Worm (Caenorhabditis elegans) whole organism, L4 larva: Measurements from ENCODE around the gene tmed-10.

Source experiments
- F26F4.8 ChIP-seq: fragments of 200-800 bp; sonication (Bioruptor generic); conservative IDR thresholded peaks from 2 replicates; pipeline ENCODE4 v1.3.6; 2022; ENCODE audit warnings: missing genetic modification characterization, missing compliant biosample characterization
- F44E2.7 ChIP-seq: fragments of 200-800 bp; sonication (Bioruptor generic); IDR thresholded peaks from 2 replicates; pipeline ENCODE4 v2.1.2; 2022; ENCODE audit warnings: missing genetic modification characterization, missing compliant biosample characterization
- T20F7.1 ChIP-seq: fragments of 200-800 bp; sonication (Bioruptor generic); optimal IDR thresholded peaks from 2 replicates; lab custom pipeline; 2018; ENCODE audit warnings: mild to moderate bottlenecking, missing genetic modification characterization, missing compliant biosample characterization
- Y105C5A.15 ChIP-seq: fragments of 200-800 bp; sonication (Bioruptor generic); IDR thresholded peaks from 2 replicates; pipeline ENCODE4 v1.3.6; 2022; ENCODE audit warnings: missing genetic modification characterization, missing compliant biosample characterization
- Y48G9A.11 ChIP-seq: fragments of 200-800 bp; sonication (Bioruptor generic); IDR thresholded peaks from 2 replicates; pipeline ENCODE4 v1.3.6; 2022; ENCODE audit warnings: missing genetic modification reagents, missing genetic modification characterization, missing compliant biosample characterization
- ZK337.2 ChIP-seq: fragments of 200-800 bp; sonication (Bioruptor generic); IDR thresholded peaks from 2 replicates; pipeline ENCODE4 v1.3.6; 2022; ENCODE audit warnings: missing genetic modification reagents, missing genetic modification characterization, missing compliant biosample characterization
- ZK546.5 ChIP-seq, 2 experiments: sonication (generic microtip); optimal IDR thresholded peaks; 2 replicates each; lab custom pipeline; 2017; ENCODE audit warnings: missing biosample characterization in 2 of 2, missing genetic modification characterization in 2 of 2
- aha-1 ChIP-seq: fragments of 150-350 bp; peaks from one replicate; lab custom pipeline; 2014; ENCODE audit warnings: missing biosample characterization, missing genetic modification characterization
- arid-1 ChIP-seq: fragments of 200-800 bp; sonication (Bioruptor generic); conservative IDR thresholded peaks from 2 replicates; pipeline ENCODE4 v1.3.6; 2022; ENCODE audit warnings: missing genetic modification reagents, missing genetic modification characterization, missing compliant biosample characterization
- attf-4 ChIP-seq: sonication (generic microtip); optimal IDR thresholded peaks from 3 replicates; lab custom pipeline; 2017; ENCODE audit warnings: missing biosample characterization, missing genetic modification characterization
- ceh-20 ChIP-seq: fragments of 200-800 bp; sonication (Bioruptor generic); IDR thresholded peaks from 2 replicates; pipeline ENCODE4 v1.3.6; 2022; ENCODE audit warnings: missing genetic modification reagents, missing genetic modification characterization, missing compliant biosample characterization
- ceh-28 ChIP-seq: fragments of 150-350 bp; optimal IDR thresholded peaks from 2 replicates; lab custom pipeline; 2014; ENCODE audit warnings: missing biosample characterization, missing genetic modification reagents, missing genetic modification characterization
- ceh-32 ChIP-seq: sonication (generic microtip); optimal IDR thresholded peaks from 2 replicates; lab custom pipeline; 2016; ENCODE audit warnings: mild to moderate bottlenecking, missing genetic modification characterization, missing compliant biosample characterization; ENCODE audit not compliant: poor library complexity
- ces-1 ChIP-seq: fragments of 150-350 bp; sonication (generic microtip); optimal IDR thresholded peaks from 4 replicates; lab custom pipeline; 2014; ENCODE audit warnings: missing biosample characterization, missing genetic modification reagents, missing genetic modification characterization
- cey-2 ChIP-seq: sonication (generic microtip); optimal IDR thresholded peaks from 3 replicates; lab custom pipeline; 2017; ENCODE audit warnings: missing genetic modification characterization, mild to moderate bottlenecking, missing compliant biosample characterization, antibody characterized with exemption, borderline replicate concordance; ENCODE audit not compliant: insufficient read depth
- ctbp-1 ChIP-seq: fragments of 200-800 bp; sonication (Bioruptor generic); IDR thresholded peaks from 2 replicates; pipeline ENCODE4 v1.3.6; 2022; ENCODE audit warnings: missing genetic modification reagents, missing genetic modification characterization, missing compliant biosample characterization
- daf-12 ChIP-seq: fragments of 150-350 bp; optimal IDR thresholded peaks from 2 replicates; lab custom pipeline; 2014; ENCODE audit warnings: missing biosample characterization, missing genetic modification reagents, missing genetic modification characterization
- daf-16 ChIP-seq, 3 experiments: sonication (generic microtip); optimal IDR thresholded peaks; 2 replicates each; lab custom pipeline; 2016 to 2017; ENCODE audit warnings: missing genetic modification characterization in 3 of 3, missing genetic modification reagents in 3 of 3, mild to moderate bottlenecking in 2 of 3, missing compliant biosample characterization in 2 of 3, missing biosample characterization in 1 of 3, moderate library complexity in 1 of 3
- daf-19 ChIP-seq: fragments of 200-800 bp; sonication (Bioruptor generic); conservative IDR thresholded peaks from 2 replicates; pipeline ENCODE4 v1.3.6; 2022; ENCODE audit warnings: missing genetic modification characterization, missing compliant biosample characterization
- daf-8 ChIP-seq: fragments of 200-800 bp; sonication (Bioruptor generic); IDR thresholded peaks from 2 replicates; pipeline ENCODE4 v1.3.6; 2022; ENCODE audit warnings: missing genetic modification characterization, missing compliant biosample characterization
- dmd-8 ChIP-seq: fragments of 200-800 bp; sonication (Bioruptor generic); IDR thresholded peaks from 2 replicates; pipeline ENCODE4 v1.3.6; 2022; ENCODE audit warnings: missing genetic modification characterization, missing compliant biosample characterization
- fos-1 ChIP-seq: fragments of 150-350 bp; optimal IDR thresholded peaks from 2 replicates; lab custom pipeline; 2014; ENCODE audit warnings: missing biosample characterization, missing genetic modification characterization
- gei-8 ChIP-seq: fragments of 200-800 bp; sonication (Bioruptor generic); optimal IDR thresholded peaks from 2 replicates; lab custom pipeline; 2018; ENCODE audit warnings: mild to moderate bottlenecking, missing genetic modification characterization, missing compliant biosample characterization
- hlh-11 ChIP-seq: fragments of 200-800 bp; sonication (Bioruptor generic); optimal IDR thresholded peaks from 2 replicates; lab custom pipeline; 2018; ENCODE audit warnings: mild to moderate bottlenecking, missing genetic modification characterization, missing compliant biosample characterization
- hmg-1.1 ChIP-seq: fragments of 200-800 bp; sonication (Bioruptor generic); IDR thresholded peaks from 2 replicates; pipeline ENCODE4 v1.3.6; 2022; ENCODE audit warnings: missing genetic modification reagents, missing genetic modification characterization, missing compliant biosample characterization
- jun-1 ChIP-seq: fragments of 150-350 bp; optimal IDR thresholded peaks from 2 replicates; lab custom pipeline; 2014; ENCODE audit warnings: missing biosample characterization, missing genetic modification reagents, missing genetic modification characterization
- lim-7 ChIP-seq: fragments of 200-800 bp; sonication (Bioruptor generic); IDR thresholded peaks from 2 replicates; pipeline ENCODE4 v1.3.6; 2022; ENCODE audit warnings: missing genetic modification characterization, missing compliant biosample characterization
- lin-1 ChIP-seq: fragments of 200-800 bp; sonication (Bioruptor generic); IDR thresholded peaks from 2 replicates; pipeline ENCODE4 v1.3.6; 2022; ENCODE audit warnings: missing genetic modification reagents, missing genetic modification characterization, missing compliant biosample characterization
- lin-38 ChIP-seq: fragments of 200-800 bp; sonication (Bioruptor generic); IDR thresholded peaks from 2 replicates; pipeline ENCODE4 v1.3.6; 2022; ENCODE audit warnings: missing genetic modification reagents, missing genetic modification characterization, missing compliant biosample characterization
- lir-3 ChIP-seq: sonication (generic microtip); optimal IDR thresholded peaks from 2 replicates; lab custom pipeline; 2016; ENCODE audit warnings: mild to moderate bottlenecking, missing genetic modification characterization, missing compliant biosample characterization
- madf-5 ChIP-seq, 2 experiments: fragments of 200-800 bp; sonication (Bioruptor generic); IDR thresholded peaks; 2 replicates each; pipeline ENCODE4 v1.3.6; 2022; ENCODE audit warnings: missing compliant biosample characterization in 2 of 2, missing genetic modification characterization in 2 of 2
- mep-1 ChIP-seq: fragments of 150-350 bp; sonication (generic microtip); optimal IDR thresholded peaks from 3 replicates; lab custom pipeline; 2014; ENCODE audit warnings: missing biosample characterization, missing genetic modification characterization
- nhr-237 ChIP-seq: sonication (generic microtip); optimal IDR thresholded peaks from 2 replicates; lab custom pipeline; 2017; ENCODE audit warnings: missing biosample characterization, missing genetic modification characterization
- nhr-28 ChIP-seq: fragments of 150-350 bp; optimal IDR thresholded peaks from 2 replicates; lab custom pipeline; 2014; ENCODE audit warnings: missing biosample characterization, missing genetic modification characterization
- nhr-41 ChIP-seq: fragments of 200-800 bp; sonication (Bioruptor generic); IDR thresholded peaks from 2 replicates; pipeline ENCODE4 v1.3.6; 2022; ENCODE audit warnings: missing genetic modification reagents, missing genetic modification characterization, missing compliant biosample characterization
- nhr-42 ChIP-seq: fragments of 200-800 bp; sonication (Bioruptor generic); IDR thresholded peaks from 2 replicates; pipeline ENCODE4 v1.3.6; 2022; ENCODE audit warnings: missing genetic modification characterization, missing compliant biosample characterization
- nhr-6 ChIP-seq: fragments of 150-350 bp; optimal IDR thresholded peaks from 2 replicates; lab custom pipeline; 2014; ENCODE audit warnings: missing biosample characterization, missing genetic modification characterization
- nhr-76 ChIP-seq: fragments of 150-350 bp; optimal IDR thresholded peaks from 2 replicates; lab custom pipeline; 2014; ENCODE audit warnings: missing biosample characterization, missing genetic modification characterization
- nhr-77 ChIP-seq: fragments of 150-350 bp; optimal IDR thresholded peaks from 2 replicates; lab custom pipeline; 2014; ENCODE audit warnings: missing biosample characterization, missing genetic modification characterization
- php-3 ChIP-seq: fragments of 200-800 bp; sonication (Bioruptor generic); IDR thresholded peaks from 2 replicates; pipeline ENCODE4 v1.3.6; 2022; ENCODE audit warnings: missing genetic modification reagents, missing genetic modification characterization, missing compliant biosample characterization
- pqm-1 ChIP-seq: sonication (generic microtip); optimal IDR thresholded peaks from 2 replicates; lab custom pipeline; 2017; ENCODE audit warnings: missing biosample characterization, missing genetic modification characterization
- rbr-2 ChIP-seq: sonication (generic microtip); optimal IDR thresholded peaks from 2 replicates; lab custom pipeline; 2016; ENCODE audit warnings: missing genotype, missing genetic modification characterization, missing compliant biosample characterization
- saeg-2 ChIP-seq: fragments of 200-800 bp; sonication (Bioruptor generic); IDR thresholded peaks from 2 replicates; pipeline ENCODE4 v1.3.6; 2022; ENCODE audit warnings: missing genetic modification reagents, missing genetic modification characterization, missing compliant biosample characterization
- sdz-12 ChIP-seq: fragments of 200-800 bp; sonication (Bioruptor generic); optimal IDR thresholded peaks from 2 replicates; lab custom pipeline; 2018; ENCODE audit warnings: mild to moderate bottlenecking, missing genetic modification characterization, missing compliant biosample characterization
- skn-1 ChIP-seq: fragments of 150-350 bp; optimal IDR thresholded peaks from 2 replicates; lab custom pipeline; 2014; ENCODE audit warnings: missing biosample characterization, missing genetic modification characterization
- snpc-1.2 ChIP-seq: fragments of 200-800 bp; sonication (Bioruptor generic); IDR thresholded peaks from 2 replicates; pipeline ENCODE4 v1.3.6; 2022; ENCODE audit warnings: missing genetic modification reagents, missing genetic modification characterization, missing compliant biosample characterization
- tra-1 ChIP-seq: fragments of 200-800 bp; sonication (Bioruptor generic); IDR thresholded peaks from 2 replicates; pipeline ENCODE4 v1.3.6; 2022; ENCODE audit warnings: missing genetic modification reagents, missing genetic modification characterization, missing compliant biosample characterization
- unc-130 ChIP-seq: sonication (generic microtip); optimal IDR thresholded peaks from 2 replicates; lab custom pipeline; 2016; ENCODE audit warnings: missing genetic modification reagents, missing genetic modification characterization, missing compliant biosample characterization
- unc-39 ChIP-seq: sonication (generic microtip); optimal IDR thresholded peaks from 2 replicates; lab custom pipeline; 2017; ENCODE audit warnings: missing biosample characterization, missing genetic modification characterization
- zfp-2 ChIP-seq: sonication (generic microtip); optimal IDR thresholded peaks from 2 replicates; lab custom pipeline; 2016; ENCODE audit warnings: mild to moderate bottlenecking, missing genetic modification characterization, missing compliant biosample characterization
- zip-11 ChIP-seq: fragments of 200-800 bp; sonication (Bioruptor generic); IDR thresholded peaks from 2 replicates; pipeline ENCODE4 v1.3.6; 2022; ENCODE audit warnings: missing genetic modification characterization, missing compliant biosample characterization
- zip-2 ChIP-seq: fragments of 150-350 bp; optimal IDR thresholded peaks from 2 replicates; lab custom pipeline; 2014; ENCODE audit warnings: missing biosample characterization, missing genetic modification characterization

The tmed-10 gene

DNA sequence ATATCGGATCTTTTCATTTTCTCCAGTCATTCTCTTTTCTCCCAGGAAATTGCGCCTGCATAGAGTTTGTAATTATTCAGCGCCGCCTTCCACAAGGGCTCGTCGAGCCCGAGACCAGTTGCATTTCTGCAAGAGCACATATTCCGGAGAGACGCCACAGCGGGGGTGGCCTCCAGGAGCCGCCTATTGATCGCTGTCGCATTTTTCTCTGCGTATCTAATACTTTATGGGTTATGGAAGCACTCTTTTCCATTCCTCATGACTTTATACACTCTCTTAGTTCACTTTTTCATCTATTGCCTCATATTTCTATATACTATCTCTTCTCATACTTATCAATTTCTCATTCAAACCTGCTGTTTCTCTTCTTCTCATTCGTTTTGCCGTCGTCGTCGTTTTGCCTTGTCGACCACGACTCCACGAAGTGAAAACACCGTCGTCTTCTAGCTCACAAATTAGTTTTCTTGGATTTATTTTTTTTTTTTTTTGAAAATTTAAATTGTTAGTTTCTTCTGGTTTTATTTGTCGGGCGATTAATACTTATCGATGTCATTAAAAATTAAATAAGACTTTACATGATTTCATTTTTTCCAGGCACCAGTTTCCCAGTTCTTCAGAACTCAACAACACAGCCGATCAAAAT, 48.5 kb upstream of the tmed-10 start, which contains the start of gene cnb-1 (continued):
- TF ChIP-seq zip-11 (GFP tag; lab: Robert Waterston, UW), result no peak
- no peak for TF ChIP-seq nhr-77 (tag; lab: Kevin White, UChicago)
- TF ChIP-seq daf-16 (GFP tag; optimal IDR thresholded peaks at IDR 0.05; lab: Kevin White, UChicago), result no peak
- peak; percentile 49 for TF ChIP-seq daf-16 (tag; optimal IDR thresholded peaks at IDR 0.05; lab: Kevin White, UChicago)
- peak; percentile 19 for TF ChIP-seq pqm-1 (tag; lab: Kevin White, UChicago)
- no peak for TF ChIP-seq sdz-12
- no peak for TF ChIP-seq F26F4.8 (GFP tag; lab: Robert Waterston, UW)
- peak; percentile 91 for TF ChIP-seq ZK337.2 (GFP tag; lab: Robert Waterston, UW)
- TF ChIP-seq nhr-41, result no peak
- TF ChIP-seq T20F7.1, result no peak
- TF ChIP-seq arid-1 (GFP tag; lab: Robert Waterston, UW), result no peak
- no peak for TF ChIP-seq Y105C5A.15 (GFP tag; lab: Robert Waterston, UW)
- no peak for TF ChIP-seq nhr-42
- TF ChIP-seq ceh-32 (tag; lab: Kevin White, UChicago), result no peak
- no peak for TF ChIP-seq unc-130 (GFP tag; lab: Kevin White, UChicago)
- TF ChIP-seq aha-1, result no peak
- no peak for TF ChIP-seq cey-2 (tag; lab: Kevin White, UChicago)
- TF ChIP-seq hlh-11 (tag; lab: Kevin White, UChicago), result no peak
- TF ChIP-seq jun-1 (tag; lab: Kevin White, UChicago), result no peak
- TF ChIP-seq daf-8 (GFP tag; lab: Robert Waterston, UW), result no peak
- TF ChIP-seq nhr-237 (tag; lab: Kevin White, UChicago), result no peak
- TF ChIP-seq nhr-28, result peak; percentile 6
- TF ChIP-seq hmg-1.1 (GFP tag; lab: Robert Waterston, UW), result peak; percentile 75
- no peak for TF ChIP-seq saeg-2 (GFP tag; lab: Robert Waterston, UW)
- no peak for TF ChIP-seq lin-1 (GFP tag; lab: Robert Waterston, UW)
- peak; percentile 14 for TF ChIP-seq ces-1 (GFP tag; lab: Kevin White, UChicago)
- TF ChIP-seq F44E2.7, result no peak
- no peak for TF ChIP-seq daf-19
- no peak for TF ChIP-seq nhr-76 (tag; lab: Kevin White, UChicago)
- 0 out of 2 replicates have a peak, but pooled peaks have one; percentile 59 for TF ChIP-seq ctbp-1 (GFP tag; lab: Robert Waterston, UW)
- TF ChIP-seq lim-7 (GFP tag; lab: Robert Waterston, UW), result no peak
- no peak for TF ChIP-seq attf-4 (tag; lab: Kevin White, UChicago)
- peak; percentile 29 for TF ChIP-seq lin-38 (GFP tag; lab: Robert Waterston, UW)
- no peak for TF ChIP-seq snpc-1.2
- TF ChIP-seq gei-8, result no peak
- peak; percentile 51 for TF ChIP-seq ceh-28
- TF ChIP-seq zfp-2, result no peak
- TF ChIP-seq daf-12 (tag; lab: Kevin White, UChicago), result no peak
- no peak for TF ChIP-seq lir-3 (tag; lab: Kevin White, UChicago)
- TF ChIP-seq ceh-20, result peak; percentile 57; the same call in 1 of the 2 replicates
- TF ChIP-seq Y48G9A.11 (GFP tag; lab: Robert Waterston, UW), result no peak
- TF ChIP-seq fos-1, result no peak
- no peak for TF ChIP-seq ZK546.5 (tag; optimal IDR thresholded peaks at IDR 0.05; lab: Kevin White, UChicago)
- no peak for TF ChIP-seq skn-1 (tag; lab: Kevin White, UChicago)
- peak; percentile 77 for TF ChIP-seq rbr-2
- 0 out of 2 replicates have a peak, but pooled peaks have one; percentile 26 for TF ChIP-seq tra-1 (GFP tag; lab: Robert Waterston, UW)
- no peak for TF ChIP-seq nhr-6 (tag; lab: Kevin White, UChicago)
- TF ChIP-seq mep-1 (tag; lab: Kevin White, UChicago), result peak; percentile 66
- no peak for TF ChIP-seq dmd-8
- TF ChIP-seq php-3, result no peak
- TF ChIP-seq madf-5 (GFP tag; IDR thresholded peaks at IDR 0.05; lab: Robert Waterston, UW), result no peak
- no peak for TF ChIP-seq zip-2
- TF ChIP-seq unc-39 (tag; lab: Kevin White, UChicago), result no peak
